Worm (Caenorhabditis elegans) whole organism, L1 larva: ENCODE measurements around the gene Y102A11A.1.

ENCODE experiments used
- C04F5.9 ChIP-seq: sonication (generic microtip); optimal IDR thresholded peaks from 2 replicates; lab custom pipeline; 2016; ENCODE audit warnings: missing genetic modification characterization, missing compliant biosample characterization
- C16A3.4 ChIP-seq: fragments of 150-350 bp; optimal IDR thresholded peaks from 2 replicates; lab custom pipeline; 2014; ENCODE audit warnings: missing biosample characterization, missing genetic modification characterization
- Y116A8C.19 ChIP-seq: sonication (generic microtip); optimal IDR thresholded peaks from 2 replicates; lab custom pipeline; 2016; ENCODE audit warnings: missing compliant biosample characterization, missing genetic modification characterization, borderline replicate concordance
- ama-1 ChIP-seq: fragments of 150-350 bp; optimal IDR thresholded peaks from 2 replicates; lab custom pipeline; 2014
- ceh-82 ChIP-seq, 3 experiments: fragments of 150-350 bp in 1 of 3; sonication (generic microtip) in 2 of 3; optimal IDR thresholded peaks; 2 replicates each; lab custom pipeline; 2014 to 2017; ENCODE audit warnings: missing biosample characterization in 3 of 3, missing genetic modification characterization in 3 of 3
- efl-1 ChIP-seq, 4 experiments: fragments of 150-350 bp; optimal IDR thresholded peaks in 3 of 4; peaks in 1 of 4; 1 replicate in 1 of 4; 2 replicates in 3 of 4; lab custom pipeline; 2014; ENCODE audit warnings: missing biosample characterization in 2 of 4, missing genetic modification characterization in 2 of 4, missing genetic modification reagents in 2 of 4
- elt-2 ChIP-seq: sonication (generic microtip); optimal IDR thresholded peaks from 2 replicates; lab custom pipeline; 2016; ENCODE audit warnings: missing genetic modification characterization, mild to moderate bottlenecking, inconsistent platforms, missing compliant biosample characterization, missing genetic modification reagents
- elt-3 ChIP-seq, 6 experiments: fragments of 150-350 bp in 1 of 6; sonication (generic microtip); optimal IDR thresholded peaks; 2 replicates each; lab custom pipeline; 2017 to 2018; ENCODE audit warnings: missing biosample characterization in 6 of 6, missing genetic modification characterization in 6 of 6, inconsistent platforms in 1 of 6
- fkh-8 ChIP-seq: sonication (generic microtip); optimal IDR thresholded peaks from 2 replicates; lab custom pipeline; 2016; ENCODE audit warnings: mild to moderate bottlenecking, missing genetic modification characterization, missing compliant biosample characterization
- grh-1 ChIP-seq: fragments of 200-800 bp; sonication (Bioruptor generic); IDR thresholded peaks from 2 replicates; pipeline ENCODE4 v1.3.6; 2022; ENCODE audit warnings: missing genetic modification reagents, missing genetic modification characterization, missing compliant biosample characterization
- jun-1 ChIP-seq: fragments of 150-350 bp; optimal IDR thresholded peaks from 2 replicates; lab custom pipeline; 2014; ENCODE audit warnings: missing biosample characterization, missing genetic modification reagents, missing genetic modification characterization
- lin-14 ChIP-seq: fragments of 200-800 bp; sonication (Bioruptor generic); optimal IDR thresholded peaks from 2 replicates; lab custom pipeline; 2018; ENCODE audit warnings: mild to moderate bottlenecking, missing genetic modification characterization, moderate library complexity, missing compliant biosample characterization
- lin-15B ChIP-seq: fragments of 150-350 bp; sonication (generic microtip); optimal IDR thresholded peaks from 3 replicates; lab custom pipeline; 2014; ENCODE audit warnings: missing biosample characterization, missing genetic modification characterization
- lin-35 ChIP-seq, 2 experiments: fragments of 150-350 bp; optimal IDR thresholded peaks; 2 replicates each; lab custom pipeline; 2014; ENCODE audit warnings: missing biosample characterization in 2 of 2, missing genetic modification characterization in 2 of 2, missing genetic modification reagents in 2 of 2
- lsy-2 ChIP-seq, 2 experiments: fragments of 150-350 bp; optimal IDR thresholded peaks; 2 replicates each; lab custom pipeline; 2014; ENCODE audit warnings: missing biosample characterization in 2 of 2, missing genetic modification characterization in 2 of 2
- mab-9 ChIP-seq: fragments of 200-800 bp; sonication (Bioruptor generic); IDR thresholded peaks from 2 replicates; pipeline ENCODE4 v1.3.6; 2022; ENCODE audit warnings: missing genetic modification reagents, missing genetic modification characterization, missing compliant biosample characterization
- nhr-11 ChIP-seq: fragments of 150-350 bp; optimal IDR thresholded peaks from 2 replicates; lab custom pipeline; 2014; ENCODE audit warnings: missing biosample characterization, missing genetic modification characterization
- nhr-237 ChIP-seq: fragments of 150-350 bp; optimal IDR thresholded peaks from 2 replicates; lab custom pipeline; 2014; ENCODE audit warnings: missing biosample characterization, missing genetic modification characterization
- nhr-28 ChIP-seq: fragments of 150-350 bp; optimal IDR thresholded peaks from 2 replicates; lab custom pipeline; 2014; ENCODE audit warnings: missing biosample characterization, missing genetic modification characterization
- nhr-47 ChIP-seq: sonication (generic microtip); optimal IDR thresholded peaks from 2 replicates; lab custom pipeline; 2016; ENCODE audit warnings: mild to moderate bottlenecking, missing genetic modification characterization, moderate library complexity, missing compliant biosample characterization
- pag-3 ChIP-seq: sonication (generic microtip); optimal IDR thresholded peaks from 2 replicates; lab custom pipeline; 2017; ENCODE audit warnings: missing genetic modification characterization, mild to moderate bottlenecking, missing compliant biosample characterization, antibody characterized with exemption, borderline replicate concordance; ENCODE audit not compliant: insufficient read depth
- skn-1 ChIP-seq: fragments of 150-350 bp; optimal IDR thresholded peaks from 2 replicates; lab custom pipeline; 2014; ENCODE audit warnings: missing biosample characterization, missing genetic modification characterization
- sup-37 ChIP-seq: fragments of 200-800 bp; sonication (Bioruptor generic); optimal IDR thresholded peaks from 2 replicates; lab custom pipeline; 2018; ENCODE audit warnings: mild to moderate bottlenecking, missing genetic modification characterization, missing compliant biosample characterization
- swsn-7 ChIP-seq: sonication (generic microtip); optimal IDR thresholded peaks from 2 replicates; lab custom pipeline; 2016; ENCODE audit warnings: missing genetic modification characterization, missing compliant biosample characterization
- tbx-2 ChIP-seq: sonication (generic microtip); optimal IDR thresholded peaks from 2 replicates; lab custom pipeline; 2016; ENCODE audit warnings: missing genetic modification characterization, missing compliant biosample characterization
- unc-130 ChIP-seq: fragments of 150-350 bp; optimal IDR thresholded peaks from 2 replicates; lab custom pipeline; 2017; ENCODE audit warnings: missing biosample characterization, missing genetic modification characterization, inconsistent platforms
- unc-62 ChIP-seq: fragments of 150-350 bp; optimal IDR thresholded peaks from 2 replicates; lab custom pipeline; 2014; ENCODE audit warnings: missing biosample characterization, missing genetic modification reagents, missing genetic modification characterization
- ztf-4 ChIP-seq: fragments of 150-350 bp; optimal IDR thresholded peaks from 2 replicates; lab custom pipeline; 2014; ENCODE audit warnings: missing biosample characterization, missing genetic modification characterization

The Y102A11A.1 gene

ce11 chrX:2051602-2052001, at the start of gene Y102A11A.1:
TSS of gene Y102A11A.1 (plus strand) at chrX:2051824.
- no peak for TF ChIP-seq mab-9 (GFP tag; lab: Robert Waterston, UW)
- peak; percentile 48 for TF ChIP-seq elt-2 (tag; lab: Kevin White, UChicago)

ce11 chrX:2012491-2013201, 39.0 kb upstream of the Y102A11A.1 start, which contains the start of gene Y102A11A.9:
TSS of gene Y102A11A.9 (plus strand) at chrX:2013151.
- TF ChIP-seq efl-1 (optimal IDR thresholded peaks at IDR 0.05; lab: Kevin White, UChicago) (no peak), efl-1 (GFP tag; optimal IDR thresholded peaks at IDR 0.05 in 1 of 2; lab: Kevin White, UChicago) (peak in 1 of 2 experiments; percentile 90), fkh-8 (tag; lab: Kevin White, UChicago) (peak; percentile 63), nhr-11 (tag; lab: Kevin White, UChicago) (no peak), sup-37 (GFP tag; lab: Kevin White, UChicago) (no peak), pag-3 (no peak), skn-1 (peak; percentile 25), lin-15B (tag; lab: Kevin White, UChicago) (no peak)

- peak in 2 of 3 experiments; percentile 14 to 15 for TF ChIP-seq ceh-82 (tag; optimal IDR thresholded peaks at IDR 0.05; lab: Kevin White, UChicago)
- TF ChIP-seq nhr-28 (tag; lab: Kevin White, UChicago): no peak
- peak; percentile 19 for TF ChIP-seq lin-14
- peak; percentile 69 for TF ChIP-seq skn-1
Measured at ce11 chrX:2013912-2014311, 37.7 kb upstream of the Y102A11A.1 start.

DNA sequence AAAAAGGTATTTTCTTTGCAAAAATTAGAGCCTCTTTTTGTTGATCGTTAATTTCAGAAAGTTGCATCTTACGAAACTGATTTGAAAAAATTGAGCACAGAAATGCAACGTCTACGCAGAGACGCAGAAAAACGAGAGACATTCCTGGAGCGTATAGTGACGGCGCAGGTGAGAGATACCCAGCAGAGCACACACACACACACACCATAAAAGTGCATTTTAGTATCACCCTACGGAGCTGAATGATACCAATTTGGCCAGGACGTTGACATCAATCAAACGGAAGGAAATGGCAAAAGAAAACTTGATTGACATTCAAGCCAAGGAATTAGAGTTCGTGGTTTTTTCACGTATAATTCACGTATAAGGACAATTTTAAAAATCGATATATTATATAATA, 37.1 kb upstream of the Y102A11A.1 start:
- TF ChIP-seq Y116A8C.19 (no peak), lin-35 (GFP tag; optimal IDR thresholded peaks at IDR 0.05; lab: Kevin White, UChicago) (peak in 1 of 2 experiments; percentile 2), tbx-2 (tag; lab: Kevin White, UChicago) (no peak), lin-14 (peak; percentile 29), elt-2 (tag; lab: Kevin White, UChicago) (peak; percentile 66), ztf-4 (tag; lab: Kevin White, UChicago) (no peak)

DNA sequence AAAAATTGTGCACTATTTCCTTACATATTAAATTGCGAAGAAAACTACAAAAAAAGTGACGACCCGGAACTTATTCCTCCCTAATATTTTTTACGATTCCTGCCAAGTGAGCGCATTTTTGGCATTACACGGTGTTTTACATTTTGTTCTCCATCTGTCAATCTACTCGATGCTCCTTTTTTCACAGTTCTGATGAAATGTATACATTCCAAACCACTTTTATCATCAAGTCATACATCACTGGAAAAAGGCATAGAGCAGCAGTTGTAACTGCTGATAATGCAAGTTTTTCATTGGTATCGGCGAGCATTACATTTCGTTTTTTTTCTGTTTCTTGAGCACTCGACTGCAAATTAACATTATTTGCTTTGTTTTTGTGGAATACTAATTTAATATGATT, 33.4 kb upstream of the Y102A11A.1 start:
- TF ChIP-seq lin-35 (GFP tag; optimal IDR thresholded peaks at IDR 0.05; lab: Kevin White, UChicago): peak in 1 of 2 experiments; percentile 8
- no peak for TF ChIP-seq swsn-7 (tag; lab: Kevin White, UChicago)
- TF ChIP-seq elt-2 (tag; lab: Kevin White, UChicago): peak; percentile 22

DNA sequence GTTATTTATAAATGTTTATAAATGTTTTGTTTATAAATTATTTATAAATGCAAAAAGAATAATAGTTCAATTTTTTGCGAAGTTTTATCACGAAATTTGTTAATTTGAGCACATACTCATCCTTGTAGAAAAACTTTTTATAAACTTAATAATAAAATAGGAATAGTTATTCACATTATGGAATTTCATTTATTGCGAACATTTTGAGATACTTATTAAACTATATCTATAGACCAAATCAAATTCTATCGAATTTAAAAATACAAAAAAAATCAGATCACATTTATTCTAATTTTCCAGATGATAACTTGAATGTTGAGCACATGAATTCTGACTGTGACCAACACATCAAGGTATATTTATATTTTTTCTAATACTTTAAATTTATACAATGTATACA, 32.8 kb upstream of the Y102A11A.1 start, which contains the start of gene Y102A11A.3:
Y102A11A.3 (plus strand) TSS at position 301 of the 400 bp plus-strand sequence.
- TF ChIP-seq unc-62 (GFP tag; lab: Kevin White, UChicago): no peak
- no peak for TF ChIP-seq grh-1 (GFP tag; lab: Robert Waterston, UW)
- no peak for TF ChIP-seq elt-3 (tag; optimal IDR thresholded peaks at IDR 0.05; lab: Kevin White, UChicago)
- TF ChIP-seq nhr-237 (tag; lab: Kevin White, UChicago): no peak
- TF ChIP-seq C16A3.4 (tag; lab: Kevin White, UChicago): no peak
- no peak for TF ChIP-seq lsy-2 (tag; optimal IDR thresholded peaks at IDR 0.05; lab: Kevin White, UChicago)
- no peak for TF ChIP-seq C04F5.9 (tag; lab: Kevin White, UChicago)
- no peak for TF ChIP-seq unc-130 (tag; lab: Kevin White, UChicago)
- no peak for TF ChIP-seq jun-1 (tag; lab: Kevin White, UChicago)
- TF ChIP-seq lin-14: no peak
- TF ChIP-seq ama-1 (lab: Kevin White, UChicago): no peak
- TF ChIP-seq mab-9 (GFP tag; lab: Robert Waterston, UW): no peak
- no peak for TF ChIP-seq nhr-47 (tag; lab: Kevin White, UChicago)
- TF ChIP-seq lin-35 (GFP tag; optimal IDR thresholded peaks at IDR 0.05; lab: Kevin White, UChicago): no peak
- TF ChIP-seq, all 84 proteins: peak for 0
